Fruit fly (Drosophila melanogaster) whole organism, wandering third instar larva: Measurements from ENCODE around the gene Acat1.
A peak's percentile ranks its signal among the peaks of the same experiment; 100 is the strongest.

Experiments used
- Abd-B ChIP-seq: fragments of >200 bp; optimal IDR thresholded peaks from 2 replicates; lab custom pipeline; 2017; ENCODE audit warnings: missing biosample characterization, missing genetic modification characterization
- CG32264 ChIP-seq: fragments of 200-800 bp; sonication (Bioruptor generic); optimal IDR thresholded peaks from 2 replicates; lab custom pipeline; 2016; ENCODE audit warnings: missing biosample characterization, missing genetic modification characterization
- CG9705 ChIP-seq: fragments of 200-800 bp; sonication (Bioruptor generic); optimal IDR thresholded peaks from 2 replicates; lab custom pipeline; 2018; ENCODE audit warnings: missing biosample characterization, mild to moderate bottlenecking, missing genetic modification characterization
- CrebA ChIP-seq: fragments of 200-800 bp; sonication (Bioruptor generic); optimal IDR thresholded peaks from 2 replicates; lab custom pipeline; 2016; ENCODE audit warnings: missing biosample characterization, mild to moderate bottlenecking, missing genetic modification characterization, borderline replicate concordance
- Dfd ChIP-seq: fragments of >200 bp; optimal IDR thresholded peaks from 2 replicates; lab custom pipeline; 2017; ENCODE audit warnings: missing biosample characterization, missing genetic modification characterization
- Dif ChIP-seq: fragments of 200-275, 200-300 bp; sonication (Bioruptor generic); optimal IDR thresholded peaks from 2 replicates; lab custom pipeline; 2018; ENCODE audit warnings: missing biosample characterization, missing genetic modification characterization; ENCODE audit not compliant: partially characterized antibody
- GATAd ChIP-seq: sonication (Bioruptor generic); optimal IDR thresholded peaks from 2 replicates; lab custom pipeline; 2016; ENCODE audit warnings: missing biosample characterization, missing genetic modification characterization
- HLH106 ChIP-seq: fragments of 200-800 bp; optimal IDR thresholded peaks from 3 replicates; lab custom pipeline; 2019; ENCODE audit warnings: missing biosample characterization, mild to moderate bottlenecking, missing genetic modification characterization, moderate library complexity
- Hnf4 ChIP-seq: fragments of 200-800 bp; sonication (Bioruptor generic); optimal IDR thresholded peaks from 2 replicates; lab custom pipeline; 2016; ENCODE audit warnings: missing biosample characterization, mild to moderate bottlenecking, missing genetic modification characterization
- Hr78 ChIP-seq: fragments of >200 bp; optimal IDR thresholded peaks from 2 replicates; lab custom pipeline; 2017; ENCODE audit warnings: missing biosample characterization, missing genetic modification characterization
- Hr83 ChIP-seq: fragments of 200-300 bp; sonication (Bioruptor generic); optimal IDR thresholded peaks from 2 replicates; lab custom pipeline; 2016; ENCODE audit warnings: missing biosample characterization, mild to moderate bottlenecking, missing genetic modification characterization, moderate library complexity; ENCODE audit not compliant: poor library complexity, severe bottlenecking
- Jra ChIP-seq: sonication (Bioruptor generic); optimal IDR thresholded peaks from 2 replicates; lab custom pipeline; 2016; ENCODE audit warnings: missing biosample characterization, missing genetic modification characterization
- Mio ChIP-seq: sonication (Bioruptor generic); optimal IDR thresholded peaks from 2 replicates; lab custom pipeline; 2016; ENCODE audit warnings: missing biosample characterization, missing genetic modification characterization
- Myc ChIP-seq: fragments of >200 bp; optimal IDR thresholded peaks from 2 replicates; lab custom pipeline; 2017
- N ChIP-seq: fragments of >200 bp; optimal IDR thresholded peaks from 2 replicates; lab custom pipeline; 2018; ENCODE audit warnings: missing biosample characterization, missing external identifiers, missing genetic modification characterization
- OdsH ChIP-seq: fragments of 200-800 bp; sonication (Bioruptor generic); optimal IDR thresholded peaks from 2 replicates; lab custom pipeline; 2016; ENCODE audit warnings: missing biosample characterization, mild to moderate bottlenecking, missing genetic modification characterization
- Rel ChIP-seq, 2 experiments: fragments of 200-800 bp; sonication (Bioruptor generic) in 1 of 2; optimal IDR thresholded peaks; 2 replicates in 1 of 2; 3 replicates in 1 of 2; lab custom pipeline; 2016 to 2019; ENCODE audit warnings: mild to moderate bottlenecking in 2 of 2, missing biosample characterization in 2 of 2, missing genetic modification characterization in 2 of 2, moderate library complexity in 1 of 2
- Sp1 ChIP-seq: fragments of 200-800 bp; sonication (Bioruptor generic); optimal IDR thresholded peaks from 3 replicates; lab custom pipeline; 2019; ENCODE audit warnings: missing biosample characterization, mild to moderate bottlenecking, missing genetic modification characterization, moderate library complexity
- Vsx2 ChIP-seq: fragments of 200-300, 225-300 bp; sonication (Bioruptor generic); optimal IDR thresholded peaks from 2 replicates; lab custom pipeline; 2018; ENCODE audit warnings: missing biosample characterization, missing genetic modification characterization; ENCODE audit not compliant: partially characterized antibody
- br ChIP-seq: fragments of 200-800 bp; sonication (Bioruptor generic); optimal IDR thresholded peaks from 2 replicates; lab custom pipeline; 2016; ENCODE audit warnings: missing biosample characterization, missing genetic modification characterization
- brk ChIP-seq: fragments of 200-800 bp; sonication (Bioruptor generic); optimal IDR thresholded peaks from 2 replicates; lab custom pipeline; 2016; ENCODE audit warnings: missing biosample characterization, mild to moderate bottlenecking, missing genetic modification characterization
- dl ChIP-seq, 2 experiments: fragments of 175-275, 200-275 bp in 1 of 2; fragments of 200-275 bp in 1 of 2; sonication (Bioruptor generic); optimal IDR thresholded peaks; lab custom pipeline; 2018; ENCODE audit warnings: mild to moderate bottlenecking in 2 of 2, missing biosample characterization in 2 of 2, missing genetic modification characterization in 2 of 2, moderate library complexity in 2 of 2; ENCODE audit not compliant: partially characterized antibody in 2 of 2, insufficient read depth in 1 of 2
- dmrt93B ChIP-seq: fragments of 200-800 bp; sonication (Bioruptor generic); optimal IDR thresholded peaks from 2 replicates; lab custom pipeline; 2018; ENCODE audit warnings: missing biosample characterization, mild to moderate bottlenecking, missing genetic modification characterization
- dsf ChIP-seq: sonication (Bioruptor generic); optimal IDR thresholded peaks from 2 replicates; lab custom pipeline; 2016; ENCODE audit warnings: missing biosample characterization, missing genetic modification characterization, borderline replicate concordance
- ey ChIP-seq: fragments of 200-800 bp; sonication (Bioruptor generic); optimal IDR thresholded peaks from 2 replicates; lab custom pipeline; 2016; ENCODE audit warnings: missing biosample characterization, missing genetic modification characterization
- foxo ChIP-seq, 2 experiments: fragments of 200-800 bp; sonication (Bioruptor generic); optimal IDR thresholded peaks; 2 replicates in 1 of 2; 3 replicates in 1 of 2; lab custom pipeline; 2016 to 2017; ENCODE audit warnings: missing biosample characterization in 2 of 2, missing genetic modification characterization in 2 of 2
- fru ChIP-seq: fragments of 200-800 bp; sonication (Bioruptor generic); optimal IDR thresholded peaks from 3 replicates; lab custom pipeline; 2016; ENCODE audit warnings: missing biosample characterization, mild to moderate bottlenecking, missing genetic modification characterization
- h ChIP-seq: fragments of 200-800 bp; sonication (Bioruptor generic); optimal IDR thresholded peaks from 3 replicates; lab custom pipeline; 2016; ENCODE audit warnings: missing biosample characterization, mild to moderate bottlenecking, missing genetic modification characterization
- jim ChIP-seq: fragments of 175-275, 200-325 bp; sonication (Bioruptor generic); optimal IDR thresholded peaks from 2 replicates; lab custom pipeline; 2016; ENCODE audit warnings: missing biosample characterization, mild to moderate bottlenecking, missing genetic modification characterization
- lola ChIP-seq: fragments of >200 bp; optimal IDR thresholded peaks from 2 replicates; lab custom pipeline; 2017; ENCODE audit warnings: missing biosample characterization, missing genetic modification characterization
- pan ChIP-seq: fragments of >200 bp; optimal IDR thresholded peaks from 2 replicates; lab custom pipeline; 2017
- psq ChIP-seq: fragments of 200-800 bp; sonication (Bioruptor generic); optimal IDR thresholded peaks from 3 replicates; lab custom pipeline; 2017; ENCODE audit warnings: missing biosample characterization, mild to moderate bottlenecking, missing genetic modification characterization, moderate library complexity
- rgr ChIP-seq: fragments of 200-800 bp; sonication (Bioruptor generic); optimal IDR thresholded peaks from 3 replicates; lab custom pipeline; 2016; ENCODE audit warnings: missing biosample characterization, mild to moderate bottlenecking, missing genetic modification characterization
- sage ChIP-seq: fragments of 200-800 bp; sonication (Bioruptor generic); optimal IDR thresholded peaks from 2 replicates; lab custom pipeline; 2016; ENCODE audit warnings: missing biosample characterization, mild to moderate bottlenecking, missing genetic modification characterization
- sv ChIP-seq: fragments of 200-800 bp; sonication (Bioruptor generic); optimal IDR thresholded peaks from 3 replicates; lab custom pipeline; 2016; ENCODE audit warnings: missing biosample characterization, missing genetic modification characterization
- tai ChIP-seq: sonication (Bioruptor generic); optimal IDR thresholded peaks from 2 replicates; lab custom pipeline; 2016; ENCODE audit warnings: missing biosample characterization, missing genetic modification characterization
- usp ChIP-seq: fragments of >200 bp; optimal IDR thresholded peaks from 2 replicates; lab custom pipeline; 2017; ENCODE audit warnings: missing biosample characterization, missing genetic modification characterization
- woc ChIP-seq: sonication (Bioruptor generic); optimal IDR thresholded peaks from 2 replicates; lab custom pipeline; 2016; ENCODE audit warnings: missing biosample characterization, mild to moderate bottlenecking, missing genetic modification characterization

The Acat1 gene

DNA sequence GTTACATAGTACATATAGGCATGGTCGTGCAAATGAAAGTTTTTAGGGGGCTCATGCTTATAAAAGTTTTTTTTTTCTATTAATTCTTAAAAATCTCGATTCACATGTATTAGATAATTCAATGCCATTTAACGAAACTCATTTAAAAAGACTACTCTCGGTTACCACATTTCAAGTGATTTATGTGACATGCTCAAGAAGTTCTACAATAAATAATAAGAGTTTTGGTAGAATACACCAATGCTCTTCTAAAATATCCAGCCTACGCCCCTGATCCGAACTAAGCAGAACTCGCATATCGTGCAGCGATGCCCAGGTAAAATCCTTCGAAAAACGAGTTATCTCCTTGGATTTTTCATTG is 3.9 kb upstream of the Acat1 start:
- no peak for TF ChIP-seq lola (GFP tag; lab: Kevin White, UChicago)
- no peak for TF ChIP-seq CG32264 (GFP tag; lab: Kevin White, UChicago)
- peak; percentile 39 for TF ChIP-seq br (GFP tag; lab: Kevin White, UChicago)
- no peak for TF ChIP-seq dl (GFP tag; optimal IDR thresholded peaks at IDR 0.05; lab: Kevin White, UChicago; ENCODE audit: insufficient read depth in 1 of 2, partially characterized antibody in 2 of 2)
- peak in 1 of 2 experiments; percentile 71 for TF ChIP-seq foxo (GFP tag; optimal IDR thresholded peaks at IDR 0.05; lab: Kevin White, UChicago)
- no peak for TF ChIP-seq Mio (GFP tag; lab: Kevin White, UChicago)
- TF ChIP-seq sage (GFP tag; lab: Kevin White, UChicago), result no peak
- TF ChIP-seq h (GFP tag; lab: Kevin White, UChicago), result peak; percentile 59
- TF ChIP-seq GATAd, result no peak
- no peak for TF ChIP-seq Dfd (GFP tag; lab: Kevin White, UChicago)
- no peak for TF ChIP-seq Myc (lab: Kevin White, UChicago)
- no peak for TF ChIP-seq jim (GFP tag; lab: Kevin White, UChicago)
- no peak for TF ChIP-seq woc (GFP tag; lab: Kevin White, UChicago)
- no peak for TF ChIP-seq tai (GFP tag; lab: Kevin White, UChicago)
- no peak for TF ChIP-seq usp (GFP tag; lab: Kevin White, UChicago)
- no peak for TF ChIP-seq pan
- peak; percentile 38 for TF ChIP-seq Hnf4 (GFP tag; lab: Kevin White, UChicago)
- TF ChIP-seq OdsH (GFP tag; lab: Kevin White, UChicago), result peak; percentile 52
- no peak for TF ChIP-seq CrebA
- no peak for TF ChIP-seq N (GFP tag; lab: Kevin White, UChicago)
- TF ChIP-seq Hr78 (GFP tag; lab: Kevin White, UChicago), result no peak
- TF ChIP-seq Sp1 (GFP tag; lab: Kevin White, UChicago), result peak; percentile 62
- peak; percentile 62 for TF ChIP-seq rgr (GFP tag; lab: Kevin White, UChicago)
- no peak for TF ChIP-seq CG9705 (GFP tag; lab: Kevin White, UChicago)
- TF ChIP-seq Dif, result no peak
- peak; percentile 58 for TF ChIP-seq HLH106 (tag; lab: Kevin White, UChicago)
- TF ChIP-seq Vsx2 (GFP tag; lab: Kevin White, UChicago), result no peak
- TF ChIP-seq psq (GFP tag; lab: Kevin White, UChicago), result peak; percentile 12
- TF ChIP-seq Jra (GFP tag; lab: Kevin White, UChicago), result no peak
- TF ChIP-seq fru (GFP tag; lab: Kevin White, UChicago), result peak; percentile 68
- no peak for TF ChIP-seq Hr83
- TF ChIP-seq dmrt93B (GFP tag; lab: Kevin White, UChicago), result peak; percentile 17
- no peak for TF ChIP-seq Abd-B
- no peak for TF ChIP-seq Rel (GFP tag; optimal IDR thresholded peaks at IDR 0.05; lab: Kevin White, UChicago)
- no peak for TF ChIP-seq Rel (tag; optimal IDR thresholded peaks at IDR 0.05; lab: Kevin White, UChicago)
- TF ChIP-seq dsf (GFP tag; lab: Kevin White, UChicago), result no peak
- no peak for TF ChIP-seq sv (GFP tag; lab: Kevin White, UChicago)
- TF ChIP-seq ey (GFP tag; lab: Kevin White, UChicago), result peak; percentile 63
- TF ChIP-seq brk (GFP tag; lab: Kevin White, UChicago), result no peak
- TF ChIP-seq, all 38 proteins: peak for 12

DNA sequence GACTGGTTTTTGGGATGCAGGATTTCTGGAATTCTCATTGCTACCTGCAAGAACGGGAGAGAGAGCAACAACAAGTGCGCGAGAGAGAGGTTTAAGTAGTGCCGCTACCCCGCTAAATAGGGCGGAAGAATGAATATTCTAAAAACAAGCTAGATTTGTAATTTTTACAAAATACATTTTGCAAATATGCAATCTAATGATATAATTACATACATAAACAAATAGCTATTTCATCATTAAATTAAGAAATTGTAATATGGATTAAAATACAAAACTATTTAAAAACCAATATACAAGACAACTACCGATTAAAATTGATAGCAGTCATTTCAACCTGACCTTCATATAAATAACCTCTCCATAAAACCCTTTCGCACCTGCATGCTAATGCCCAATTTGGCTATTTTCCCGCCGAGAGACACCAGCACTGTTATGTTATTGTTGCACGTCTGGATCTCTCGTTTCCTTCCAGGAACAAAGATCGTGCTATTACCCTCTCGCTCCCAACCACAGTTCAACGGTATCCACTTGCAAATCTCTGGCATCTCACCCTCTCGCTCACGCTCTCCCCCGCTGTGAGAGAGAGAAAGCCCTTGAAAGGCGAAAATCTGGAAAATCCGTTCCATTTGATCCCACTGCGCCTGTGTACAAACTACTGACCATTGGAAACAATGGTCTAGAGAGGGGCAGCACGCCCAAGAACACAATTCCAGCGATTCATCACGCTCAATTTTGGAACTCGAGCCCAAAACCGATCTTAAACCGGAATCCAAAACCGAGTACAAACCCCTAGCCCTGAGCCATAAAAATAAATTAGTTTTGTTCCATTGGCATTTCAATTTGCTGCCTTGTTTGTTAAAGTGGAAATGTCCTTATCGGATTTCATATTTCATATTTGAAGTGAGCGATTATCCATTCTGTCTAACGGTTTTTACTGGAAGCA is 3.3 kb upstream of the Acat1 start, which contains the start of gene Nek2:
Nek2 (minus strand) TSS at position 51 of the 943 bp plus-strand sequence.
- TF ChIP-seq CG9705 (GFP tag; lab: Kevin White, UChicago) (no peak), rgr (GFP tag; lab: Kevin White, UChicago) (no peak), br (GFP tag; lab: Kevin White, UChicago) (no peak), OdsH (GFP tag; lab: Kevin White, UChicago) (peak; percentile 42), tai (GFP tag; lab: Kevin White, UChicago) (no peak), fru (GFP tag; lab: Kevin White, UChicago) (peak; percentile 15), brk (GFP tag; lab: Kevin White, UChicago) (no peak), sage (GFP tag; lab: Kevin White, UChicago) (no peak), CG32264 (GFP tag; lab: Kevin White, UChicago) (no peak), N (GFP tag; lab: Kevin White, UChicago) (no peak), Abd-B (no peak), CrebA (no peak), Mio (GFP tag; lab: Kevin White, UChicago) (no peak), Hr78 (GFP tag; lab: Kevin White, UChicago) (no peak), dsf (GFP tag; lab: Kevin White, UChicago) (no peak), Rel (GFP tag; optimal IDR thresholded peaks at IDR 0.05; lab: Kevin White, UChicago) (no peak), Rel (tag; optimal IDR thresholded peaks at IDR 0.05; lab: Kevin White, UChicago) (no peak), Vsx2 (GFP tag; lab: Kevin White, UChicago) (no peak), dmrt93B (GFP tag; lab: Kevin White, UChicago) (no peak), Jra (GFP tag; lab: Kevin White, UChicago) (no peak), psq (GFP tag; lab: Kevin White, UChicago) (peak; percentile 23), h (GFP tag; lab: Kevin White, UChicago) (peak; percentile 24), Sp1 (GFP tag; lab: Kevin White, UChicago) (peak; percentile 49), pan (no peak), Dif (no peak), HLH106 (tag; lab: Kevin White, UChicago) (peak; percentile 51), GATAd (no peak), foxo (GFP tag; optimal IDR thresholded peaks at IDR 0.05; lab: Kevin White, UChicago) (peak in 1 of 2 experiments; percentile 37), Myc (lab: Kevin White, UChicago) (peak; percentile 76), dl (GFP tag; optimal IDR thresholded peaks at IDR 0.05; lab: Kevin White, UChicago; ENCODE audit: insufficient read depth in 1 of 2, partially characterized antibody in 2 of 2) (peak; percentile 13 to 46), sv (GFP tag; lab: Kevin White, UChicago) (no peak), usp (GFP tag; lab: Kevin White, UChicago) (no peak), lola (GFP tag; lab: Kevin White, UChicago) (no peak), jim (GFP tag; lab: Kevin White, UChicago) (no peak), woc (GFP tag; lab: Kevin White, UChicago) (peak; percentile 75), Dfd (GFP tag; lab: Kevin White, UChicago) (no peak), ey (GFP tag; lab: Kevin White, UChicago) (no peak), Hr83 (no peak), Hnf4 (GFP tag; lab: Kevin White, UChicago) (no peak)
